Worm (Caenorhabditis elegans) whole organism, L4 larva: ENCODE data around the gene tbc-10.
A peak's percentile ranks its signal among the peaks of the same experiment; 100 is the strongest.

Experiments used
- F37D6.2 ChIP-seq: sonication (generic microtip); optimal IDR thresholded peaks from 2 replicates; lab custom pipeline; 2016; ENCODE audit warnings: mild to moderate bottlenecking, missing genetic modification characterization, missing compliant biosample characterization
- Y75B8A.6 ChIP-seq: fragments of 200-800 bp; sonication (Bioruptor generic); IDR thresholded peaks from 2 replicates; pipeline ENCODE4 v1.3.6; 2022; ENCODE audit warnings: missing genetic modification reagents, missing genetic modification characterization, missing compliant biosample characterization
- ZK546.5 ChIP-seq, 2 experiments: sonication (generic microtip); optimal IDR thresholded peaks; 2 replicates each; lab custom pipeline; 2017; ENCODE audit warnings: missing biosample characterization in 2 of 2, missing genetic modification characterization in 2 of 2
- aly-2 ChIP-seq: sonication (generic microtip); optimal IDR thresholded peaks from 2 replicates; lab custom pipeline; 2018; ENCODE audit warnings: missing biosample characterization, missing genetic modification characterization
- fos-1 ChIP-seq: fragments of 150-350 bp; optimal IDR thresholded peaks from 2 replicates; lab custom pipeline; 2014; ENCODE audit warnings: missing biosample characterization, missing genetic modification characterization
- lin-1 ChIP-seq: fragments of 200-800 bp; sonication (Bioruptor generic); IDR thresholded peaks from 2 replicates; pipeline ENCODE4 v1.3.6; 2022; ENCODE audit warnings: missing genetic modification reagents, missing genetic modification characterization, missing compliant biosample characterization
- lin-13 ChIP-seq: fragments of 150-350 bp; optimal IDR thresholded peaks from 2 replicates; lab custom pipeline; 2014; ENCODE audit warnings: missing biosample characterization, missing genetic modification reagents, missing genetic modification characterization
- lin-15B ChIP-seq: fragments of 150-350 bp; sonication (generic microtip); optimal IDR thresholded peaks from 3 replicates; lab custom pipeline; 2014; ENCODE audit warnings: missing biosample characterization, missing genetic modification characterization
- mdl-1 ChIP-seq, 2 experiments: fragments of 150-350 bp in 1 of 2; sonication (generic microtip) in 1 of 2; optimal IDR thresholded peaks; 2 replicates each; lab custom pipeline; 2014 to 2017; ENCODE audit warnings: missing biosample characterization in 2 of 2, missing genetic modification characterization in 2 of 2
- nhr-25 ChIP-seq: sonication (generic microtip); optimal IDR thresholded peaks from 2 replicates; lab custom pipeline; 2017; ENCODE audit warnings: missing genetic modification characterization, mild to moderate bottlenecking, missing compliant biosample characterization, antibody characterized with exemption, moderate library complexity, borderline replicate concordance; ENCODE audit not compliant: insufficient read depth
- tag-97 ChIP-seq: fragments of 200-800 bp; sonication (Bioruptor generic); IDR thresholded peaks from 2 replicates; pipeline ENCODE4 v1.3.6; 2022; ENCODE audit warnings: missing genetic modification characterization, missing compliant biosample characterization
- unc-62 ChIP-seq, 3 experiments: fragments of 150-350 bp in 1 of 3; sonication (generic microtip); optimal IDR thresholded peaks in 2 of 3; peaks in 1 of 3; 1 replicate in 1 of 3; 2 replicates in 2 of 3; lab custom pipeline; 2014 to 2017; ENCODE audit warnings: missing biosample characterization in 3 of 3, missing genetic modification characterization in 3 of 3, missing genetic modification reagents in 3 of 3, missing genotype in 1 of 3
- vab-7 ChIP-seq: fragments of 200-800 bp; sonication (Bioruptor generic); IDR thresholded peaks from 2 replicates; pipeline ENCODE4 v1.3.6; 2022; ENCODE audit warnings: missing genetic modification reagents, missing genetic modification characterization, missing compliant biosample characterization

- TF ChIP-seq lin-13 (GFP tag; lab: Kevin White, UChicago) (peak; percentile 27), nhr-25 (tag; lab: Kevin White, UChicago) (no peak), ZK546.5 (tag; optimal IDR thresholded peaks at IDR 0.05; lab: Kevin White, UChicago) (no peak), mdl-1 (tag; optimal IDR thresholded peaks at IDR 0.05; lab: Kevin White, UChicago) (no peak), tag-97 (GFP tag; lab: Robert Waterston, UW) (no peak), Y75B8A.6 (GFP tag; lab: Robert Waterston, UW) (no peak), unc-62 (GFP tag; optimal IDR thresholded peaks at IDR 0.05 in 1 of 2; lab: Kevin White, UChicago) (no peak), unc-62 (tag; optimal IDR thresholded peaks at IDR 0.05; lab: Kevin White, UChicago) (no peak), fos-1 (tag; lab: Kevin White, UChicago) (no peak), F37D6.2 (tag; lab: Kevin White, UChicago) (no peak), vab-7 (GFP tag; lab: Robert Waterston, UW) (no peak), aly-2 (no peak), lin-1 (GFP tag; lab: Robert Waterston, UW) (no peak), lin-15B (no peak)
Observed at ce11 chrIII:1037173-1037572, 54.1 kb downstream of the tbc-10 start, which contains the start of the genes chin-1 and BE0003N10.1.
